Worm (Caenorhabditis elegans) whole organism, L4 larva: ENCODE results near the gene lntl-1.

Experiments used
- F49E8.2 ChIP-seq: sonication (generic microtip); optimal IDR thresholded peaks from 2 replicates; lab custom pipeline; 2016; ENCODE audit warnings: missing compliant biosample characterization, mild to moderate bottlenecking, missing genetic modification characterization, borderline replicate concordance
- ZK546.5 ChIP-seq, 2 experiments: sonication (generic microtip); optimal IDR thresholded peaks; 2 replicates each; lab custom pipeline; 2017; ENCODE audit warnings: missing biosample characterization in 2 of 2, missing genetic modification characterization in 2 of 2
- aly-2 ChIP-seq: sonication (generic microtip); optimal IDR thresholded peaks from 2 replicates; lab custom pipeline; 2018; ENCODE audit warnings: missing biosample characterization, missing genetic modification characterization
- ceh-32 ChIP-seq: sonication (generic microtip); optimal IDR thresholded peaks from 2 replicates; lab custom pipeline; 2016; ENCODE audit warnings: mild to moderate bottlenecking, missing genetic modification characterization, missing compliant biosample characterization; ENCODE audit not compliant: poor library complexity
- ces-1 ChIP-seq: fragments of 150-350 bp; sonication (generic microtip); optimal IDR thresholded peaks from 4 replicates; lab custom pipeline; 2014; ENCODE audit warnings: missing biosample characterization, missing genetic modification reagents, missing genetic modification characterization
- daf-8 ChIP-seq: fragments of 200-800 bp; sonication (Bioruptor generic); IDR thresholded peaks from 2 replicates; pipeline ENCODE4 v1.3.6; 2022; ENCODE audit warnings: missing genetic modification characterization, missing compliant biosample characterization
- dmd-6 ChIP-seq: fragments of 200-800 bp; sonication (Bioruptor generic); IDR thresholded peaks from 2 replicates; pipeline ENCODE4 v1.3.6; 2022; ENCODE audit warnings: missing genetic modification reagents, missing genetic modification characterization, missing compliant biosample characterization
- dmd-9 ChIP-seq: fragments of 200-800 bp; sonication (Bioruptor generic); IDR thresholded peaks from 2 replicates; pipeline ENCODE4 v1.3.6; 2022; ENCODE audit warnings: missing genetic modification reagents, missing genetic modification characterization, missing compliant biosample characterization
- egl-27 ChIP-seq: sonication (generic microtip); optimal IDR thresholded peaks from 3 replicates; lab custom pipeline; 2017; ENCODE audit warnings: missing biosample characterization, missing genetic modification reagents, missing genetic modification characterization
- fkh-10 ChIP-seq: fragments of 150-350 bp; optimal IDR thresholded peaks from 2 replicates; lab custom pipeline; 2014; ENCODE audit warnings: missing biosample characterization, missing genetic modification reagents, missing genetic modification characterization
- hlh-30 ChIP-seq: sonication (generic microtip); optimal IDR thresholded peaks from 2 replicates; lab custom pipeline; 2017; ENCODE audit warnings: antibody characterized with exemption, mild to moderate bottlenecking, missing genetic modification characterization, missing compliant biosample characterization; ENCODE audit not compliant: insufficient read depth
- hmg-1.1 ChIP-seq: fragments of 200-800 bp; sonication (Bioruptor generic); IDR thresholded peaks from 2 replicates; pipeline ENCODE4 v1.3.6; 2022; ENCODE audit warnings: missing genetic modification reagents, missing genetic modification characterization, missing compliant biosample characterization
- madf-5 ChIP-seq, 2 experiments: fragments of 200-800 bp; sonication (Bioruptor generic); IDR thresholded peaks; 2 replicates each; pipeline ENCODE4 v1.3.6; 2022; ENCODE audit warnings: missing compliant biosample characterization in 2 of 2, missing genetic modification characterization in 2 of 2
- mep-1 ChIP-seq: fragments of 150-350 bp; sonication (generic microtip); optimal IDR thresholded peaks from 3 replicates; lab custom pipeline; 2014; ENCODE audit warnings: missing biosample characterization, missing genetic modification characterization
- mes-2 ChIP-seq: sonication (generic microtip); optimal IDR thresholded peaks from 2 replicates; lab custom pipeline; 2016; ENCODE audit warnings: missing genotype, mild to moderate bottlenecking, missing genetic modification characterization, missing compliant biosample characterization; ENCODE audit not compliant: poor library complexity, severe bottlenecking
- nhr-25 ChIP-seq: sonication (generic microtip); optimal IDR thresholded peaks from 2 replicates; lab custom pipeline; 2017; ENCODE audit warnings: missing genetic modification characterization, mild to moderate bottlenecking, missing compliant biosample characterization, antibody characterized with exemption, moderate library complexity, borderline replicate concordance; ENCODE audit not compliant: insufficient read depth
- snpc-4 ChIP-seq: fragments of 150-350 bp; optimal IDR thresholded peaks from 2 replicates; lab custom pipeline; 2014; ENCODE audit warnings: missing biosample characterization, missing genetic modification characterization
- vab-7 ChIP-seq: fragments of 200-800 bp; sonication (Bioruptor generic); IDR thresholded peaks from 2 replicates; pipeline ENCODE4 v1.3.6; 2022; ENCODE audit warnings: missing genetic modification reagents, missing genetic modification characterization, missing compliant biosample characterization
- zfp-2 ChIP-seq: sonication (generic microtip); optimal IDR thresholded peaks from 2 replicates; lab custom pipeline; 2016; ENCODE audit warnings: mild to moderate bottlenecking, missing genetic modification characterization, missing compliant biosample characterization
- ztf-11 ChIP-seq: fragments of 150-350 bp; optimal IDR thresholded peaks from 2 replicates; lab custom pipeline; 2014; ENCODE audit warnings: missing biosample characterization, missing genetic modification characterization

The lntl-1 gene

DNA sequence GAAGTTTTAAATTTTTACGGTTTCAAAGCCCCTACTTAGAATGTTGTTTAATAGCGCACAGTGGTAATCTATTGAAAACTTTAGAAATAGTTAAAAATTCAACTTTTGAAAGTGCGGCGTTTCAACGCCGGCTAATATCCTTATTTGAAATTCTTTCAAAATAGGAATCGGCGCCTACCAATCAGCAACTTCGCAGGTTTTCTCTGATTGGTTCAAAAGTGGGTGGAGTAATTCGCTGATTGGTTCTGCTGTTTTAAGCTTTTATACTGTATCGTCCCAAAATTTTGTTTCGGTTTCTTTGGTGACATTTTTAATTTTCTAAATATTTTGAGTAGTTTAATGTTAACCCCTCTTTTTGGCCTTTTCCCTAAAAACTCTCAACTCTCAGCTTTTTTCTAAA is 54.9 kb downstream of the lntl-1 start:
- TF ChIP-seq hmg-1.1 (GFP tag; lab: Robert Waterston, UW) (no peak), vab-7 (GFP tag; lab: Robert Waterston, UW) (no peak), snpc-4 (tag; lab: Kevin White, UChicago) (no peak), fkh-10 (no peak), zfp-2 (tag; lab: Kevin White, UChicago) (no peak), mep-1 (tag; lab: Kevin White, UChicago) (no peak), dmd-6 (no peak), mes-2 (tag; lab: Kevin White, UChicago) (no peak), aly-2 (no peak), F49E8.2 (tag; lab: Kevin White, UChicago) (no peak), ceh-32 (tag; lab: Kevin White, UChicago) (no peak), hlh-30 (tag; lab: Kevin White, UChicago) (no peak), egl-27 (tag; lab: Kevin White, UChicago) (no peak), ZK546.5 (tag; optimal IDR thresholded peaks at IDR 0.05; lab: Kevin White, UChicago) (no peak), madf-5 (GFP tag; IDR thresholded peaks at IDR 0.05; lab: Robert Waterston, UW) (no peak), dmd-9 (no peak), ztf-11 (tag; lab: Kevin White, UChicago) (no peak), nhr-25 (tag; lab: Kevin White, UChicago) (no peak), ces-1 (GFP tag; lab: Kevin White, UChicago) (no peak), daf-8 (GFP tag; lab: Robert Waterston, UW) (no peak)
